Worm (Caenorhabditis elegans) whole organism, L4/young adult: ENCODE measurements around the gene F28H7.7.

Experiments
- W03F9.2 ChIP-seq: fragments of 150-350 bp; optimal IDR thresholded peaks from 2 replicates; lab custom pipeline; 2014; ENCODE audit warnings: missing biosample characterization, missing genetic modification characterization
- dao-5 ChIP-seq: sonication (generic microtip); optimal IDR thresholded peaks from 2 replicates; lab custom pipeline; 2016; ENCODE audit warnings: missing genotype, missing genetic modification characterization, moderate library complexity, missing compliant biosample characterization
- him-1 ChIP-seq: sonication (generic microtip); optimal IDR thresholded peaks from 2 replicates; lab custom pipeline; 2016; ENCODE audit warnings: missing genotype, missing genetic modification reagents, missing genetic modification characterization, missing compliant biosample characterization

- TF ChIP-seq dao-5 (tag; lab: Kevin White, UChicago) (no peak), him-1 (tag; lab: Kevin White, UChicago) (no peak), W03F9.2 (tag; lab: Kevin White, UChicago) (no peak)
Measured at ce11 chrV:10792775-10793174, 38.8 kb upstream of the F28H7.7 start, which contains the start of gene D1054.10.
